Fruit fly (Drosophila melanogaster): Measurements from ENCODE around the gene Nepl4.

Nepl4 gene

dm6 chr2L:6371025-6371641 is 3.5 kb downstream of the Nepl4 start:
- TF ChIP-seq pdm3 (GFP tag; optimal IDR thresholded peaks at IDR 0.05) (no peak), Sox102F (GFP tag; optimal IDR thresholded peaks at IDR 0.05) (no peak), vri (GFP tag; optimal IDR thresholded peaks at IDR 0.05) (peak; percentile 35), CG3919 (GFP tag; optimal IDR thresholded peaks at IDR 0.05) (no peak), Blimp-1 (GFP tag; optimal IDR thresholded peaks at IDR 0.05) (no peak), CG6792 (GFP tag; optimal IDR thresholded peaks at IDR 0.05) (no peak), Ets21C (GFP tag; optimal IDR thresholded peaks at IDR 0.05) (no peak), acj6 (GFP tag; optimal IDR thresholded peaks at IDR 0.05) (no peak), eg (GFP tag; IDR thresholded peaks at IDR 0.05) (no peak), dsx (GFP tag; optimal IDR thresholded peaks at IDR 0.05; ENCODE audit: poor library complexity, severe bottlenecking) (no peak), CG10669 (GFP tag; optimal IDR thresholded peaks at IDR 0.05) (no peak), svp (GFP tag) (peak; percentile 85), Hr38 (GFP tag; optimal IDR thresholded peaks at IDR 0.05) (no peak), CG11762 (GFP tag; optimal IDR thresholded peaks at IDR 0.05; ENCODE audit: insufficient read depth) (no peak), Gug (GFP tag; IDR thresholded peaks at IDR 0.05) (no peak), Hr4 (GFP tag; optimal IDR thresholded peaks at IDR 0.05) (no peak)

- TF ChIP-seq Eip78C (GFP tag) (no peak), dsx (GFP tag; optimal IDR thresholded peaks at IDR 0.05; ENCODE audit: poor library complexity, severe bottlenecking) (no peak), esn (GFP tag; optimal IDR thresholded peaks at IDR 0.05) (no peak), CG11762 (GFP tag; optimal IDR thresholded peaks at IDR 0.05; ENCODE audit: insufficient read depth) (no peak), CG6163 (GFP tag; IDR thresholded peaks at IDR 0.05) (no peak), Hr4 (GFP tag; optimal IDR thresholded peaks at IDR 0.05) (no peak), salr (GFP tag; optimal IDR thresholded peaks at IDR 0.05) (no peak), CG6792 (GFP tag; optimal IDR thresholded peaks at IDR 0.05) (no peak)
Measured at dm6 chr2L:6372088-6372487, 4.4 kb downstream of the Nepl4 start, which contains the start of gene slam. slam (plus strand) TSS chr2L:6372388.

DNA sequence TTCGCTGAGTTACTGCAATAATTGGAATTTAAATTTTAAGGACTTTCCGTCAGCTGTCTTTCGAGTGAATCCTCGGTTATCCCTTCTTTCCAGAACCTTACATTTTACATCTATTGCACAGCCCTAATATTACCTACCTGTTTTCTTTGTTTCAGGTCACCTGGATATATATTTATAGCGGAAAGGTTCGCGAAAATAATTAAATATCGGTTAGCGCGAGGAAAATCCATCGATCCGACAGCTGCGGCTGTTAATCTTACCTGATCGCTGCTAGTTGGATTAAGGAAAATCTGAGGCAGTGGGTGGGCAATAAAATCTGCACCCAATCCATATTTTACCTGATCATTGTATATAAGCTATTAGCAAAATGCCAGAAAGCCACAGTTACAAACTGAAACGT is 5.5 kb downstream of the Nepl4 start:
- no peak for TF ChIP-seq CG3919 (GFP tag; optimal IDR thresholded peaks at IDR 0.05)
- no peak for TF ChIP-seq Ets21C (GFP tag; optimal IDR thresholded peaks at IDR 0.05)
- no peak for TF ChIP-seq CG32006 (GFP tag; optimal IDR thresholded peaks at IDR 0.05)
- no peak for TF ChIP-seq cyc (GFP tag; optimal IDR thresholded peaks at IDR 0.05)
- no peak for TF ChIP-seq CG4318 (GFP tag; optimal IDR thresholded peaks at IDR 0.05)
- no peak for TF ChIP-seq CG6276 (GFP tag; optimal IDR thresholded peaks at IDR 0.05)
- no peak for TF ChIP-seq OdsH (GFP tag; optimal IDR thresholded peaks at IDR 0.05)
- TF ChIP-seq Hr4 (GFP tag; optimal IDR thresholded peaks at IDR 0.05), result no peak
- TF ChIP-seq CG6808 (GFP tag; optimal IDR thresholded peaks at IDR 0.05), result no peak
- no peak for TF ChIP-seq Blimp-1 (GFP tag; optimal IDR thresholded peaks at IDR 0.05)
- no peak for TF ChIP-seq CG6854 (GFP tag; optimal IDR thresholded peaks at IDR 0.05)
- no peak for TF ChIP-seq CG9139 (GFP tag; optimal IDR thresholded peaks at IDR 0.05)
- no peak for TF ChIP-seq Eip93F (GFP tag; optimal IDR thresholded peaks at IDR 0.05)
- TF ChIP-seq vri (GFP tag; optimal IDR thresholded peaks at IDR 0.05), result no peak
- TF ChIP-seq CG11762 (GFP tag; optimal IDR thresholded peaks at IDR 0.05; ENCODE audit: insufficient read depth), result no peak
- TF ChIP-seq dac (GFP tag; optimal IDR thresholded peaks at IDR 0.05), result no peak
- TF ChIP-seq Met (GFP tag; optimal IDR thresholded peaks at IDR 0.05), result no peak
- no peak for TF ChIP-seq esn (GFP tag; optimal IDR thresholded peaks at IDR 0.05)
- TF ChIP-seq CG16779 (tag; optimal IDR thresholded peaks at IDR 0.05), result no peak
- TF ChIP-seq Sox102F (GFP tag; optimal IDR thresholded peaks at IDR 0.05), result no peak

DNA sequence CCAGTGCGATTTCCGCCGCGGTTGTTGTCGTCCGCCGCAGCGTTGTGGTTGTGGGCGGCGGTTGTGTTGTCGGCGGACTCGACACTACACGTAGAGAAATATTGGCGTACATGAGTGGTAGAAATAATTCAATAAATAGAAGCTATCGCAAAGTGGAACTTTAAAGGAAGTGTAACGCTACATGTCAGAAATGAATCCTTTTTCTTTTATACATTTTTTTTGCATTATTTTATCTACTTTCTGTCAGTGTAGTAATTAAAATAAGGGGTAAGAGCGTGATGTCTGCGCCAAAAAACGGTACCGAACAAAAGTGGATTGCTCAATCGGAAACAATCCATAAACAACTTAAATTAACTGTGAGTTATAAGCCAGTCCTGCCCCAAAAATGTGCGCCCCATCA is 11.5 kb downstream of the Nepl4 start:
- TF ChIP-seq CG31627 (GFP tag; optimal IDR thresholded peaks at IDR 0.05) (peak; percentile 3), OdsH (GFP tag; optimal IDR thresholded peaks at IDR 0.05) (no peak), Hr39 (GFP tag; optimal IDR thresholded peaks at IDR 0.05) (peak; percentile 0), eg (GFP tag; IDR thresholded peaks at IDR 0.05) (0 out of 3 replicates have a peak, but pooled peaks have one; percentile 30), ss (GFP tag; optimal IDR thresholded peaks at IDR 0.05) (no peak), dac (GFP tag; optimal IDR thresholded peaks at IDR 0.05) (no peak), CG11902 (GFP tag; optimal IDR thresholded peaks at IDR 0.05) (no peak), CG4318 (GFP tag; optimal IDR thresholded peaks at IDR 0.05) (no peak), CG34406 (GFP tag; optimal IDR thresholded peaks at IDR 0.05) (no peak), Sox14 (GFP tag; optimal IDR thresholded peaks at IDR 0.05) (no peak), fd59A (GFP tag; optimal IDR thresholded peaks at IDR 0.05) (no peak), CG1621 (tag; optimal IDR thresholded peaks at IDR 0.05) (no peak), svp (GFP tag) (peak; percentile 70), CG6163 (GFP tag; IDR thresholded peaks at IDR 0.05) (0 out of 3 replicates have a peak, but pooled peaks have one; percentile 22), CG8632 (GFP tag; optimal IDR thresholded peaks at IDR 0.05) (no peak), Eip78C (GFP tag) (peak; percentile 42)
